Worm (Caenorhabditis elegans): Measurements from ENCODE around the gene clec-29.

DNA sequence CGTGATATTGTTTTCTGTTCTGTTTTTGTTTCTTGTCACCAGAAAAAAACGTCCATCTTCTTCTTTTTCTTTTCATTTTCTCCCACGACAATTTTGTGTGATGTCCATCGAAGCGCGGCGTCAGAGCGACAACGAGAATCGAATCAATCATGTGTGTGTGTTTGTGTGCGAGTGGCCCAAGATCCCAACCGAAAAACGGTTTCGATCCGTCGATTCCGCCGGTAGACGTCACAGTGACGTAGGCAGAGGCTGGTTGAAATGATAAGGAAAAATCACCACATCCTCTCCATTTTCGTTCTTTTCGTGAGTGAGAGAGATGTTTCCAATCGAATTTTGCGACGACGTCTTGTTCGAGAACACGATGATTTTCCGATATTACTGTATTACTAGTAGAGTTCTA, 41.6 kb upstream of the clec-29 start:
- TF ChIP-seq nhr-25 (tag; optimal IDR thresholded peaks at IDR 0.05), result no peak
- TF ChIP-seq ceh-82 (tag; optimal IDR thresholded peaks at IDR 0.05), result no peak
- no peak for TF ChIP-seq nhr-76 (tag; optimal IDR thresholded peaks at IDR 0.05)
- no peak for TF ChIP-seq nhr-11 (tag; optimal IDR thresholded peaks at IDR 0.05)
- no peak for TF ChIP-seq pha-4 (tag; optimal IDR thresholded peaks at IDR 0.05)
- TF ChIP-seq tbx-2 (tag; optimal IDR thresholded peaks at IDR 0.05), result no peak
- no peak for TF ChIP-seq nhr-67 (tag; optimal IDR thresholded peaks at IDR 0.05)
- TF ChIP-seq fkh-10 (GFP tag; optimal IDR thresholded peaks at IDR 0.05), result no peak
- TF ChIP-seq nhr-12 (tag; optimal IDR thresholded peaks at IDR 0.05), result no peak
- TF ChIP-seq elt-1 (tag; optimal IDR thresholded peaks at IDR 0.05), result no peak

Data from whole organism, L3 larva.